Fruit fly (Drosophila melanogaster) whole organism, pupa: ENCODE measurements around the gene CG10053.

Experiments used
- CG10348 ChIP-seq: fragments of 200-800 bp; sonication (Bioruptor generic); IDR thresholded peaks from 2 replicates; pipeline ENCODE4 v1.3.6; 2022; ENCODE audit warnings: missing biosample characterization, missing genetic modification characterization
- CG12605 ChIP-seq: fragments of 200-800 bp; sonication (Bioruptor generic); IDR thresholded peaks from 2 replicates; pipeline ENCODE4 v1.3.6; 2022; ENCODE audit warnings: missing biosample characterization, missing genetic modification characterization
- CG13204 ChIP-seq: fragments of 200-800 bp; sonication (Bioruptor generic); optimal IDR thresholded peaks from 2 replicates; lab custom pipeline; 2018; ENCODE audit warnings: missing biosample characterization, mild to moderate bottlenecking, missing genetic modification characterization, moderate library complexity
- CG14655 ChIP-seq: fragments of 200-800 bp; sonication (Bioruptor generic); optimal IDR thresholded peaks from 3 replicates; lab custom pipeline; 2017; ENCODE audit warnings: mild to moderate bottlenecking, missing biosample characterization, missing genetic modification reagents, missing genetic modification characterization
- CG15710 ChIP-seq: fragments of 200-800 bp; sonication (Bioruptor generic); optimal IDR thresholded peaks from 2 replicates; lab custom pipeline; 2018; ENCODE audit warnings: missing biosample characterization, mild to moderate bottlenecking, missing genetic modification characterization, moderate library complexity
- CG17806 ChIP-seq: fragments of 200-800 bp; sonication (Bioruptor generic); optimal IDR thresholded peaks from 2 replicates; lab custom pipeline; 2018; ENCODE audit warnings: missing biosample characterization, mild to moderate bottlenecking, missing genetic modification characterization, moderate library complexity
- CG32121 ChIP-seq: fragments of 200-800 bp; sonication (Bioruptor generic); IDR thresholded peaks from 2 replicates; pipeline ENCODE4 v1.3.6; 2022; ENCODE audit warnings: missing biosample characterization, missing genetic modification characterization
- CG34367 ChIP-seq: fragments of 200-800 bp; sonication (Bioruptor generic); optimal IDR thresholded peaks from 2 replicates; lab custom pipeline; 2018; ENCODE audit warnings: missing biosample characterization, mild to moderate bottlenecking, missing genetic modification characterization
- CG4496 ChIP-seq: fragments of 200-800 bp; sonication (Bioruptor generic); IDR thresholded peaks from 3 replicates; pipeline ENCODE4 v1.3.6; 2022; ENCODE audit warnings: missing biosample characterization, missing genetic modification characterization
- CG8159 ChIP-seq: fragments of 200-800 bp; sonication (Bioruptor generic); optimal IDR thresholded peaks from 3 replicates; lab custom pipeline; 2018; ENCODE audit warnings: missing biosample characterization, mild to moderate bottlenecking, missing genetic modification characterization, moderate library complexity
- CG8301 ChIP-seq: fragments of 200-800 bp; sonication (Bioruptor generic); optimal IDR thresholded peaks from 2 replicates; lab custom pipeline; 2018; ENCODE audit warnings: missing biosample characterization, mild to moderate bottlenecking, missing genetic modification characterization
- CG9948 ChIP-seq: fragments of 200-800 bp; sonication (Bioruptor generic); optimal IDR thresholded peaks from 2 replicates; lab custom pipeline; 2018; ENCODE audit warnings: missing biosample characterization, mild to moderate bottlenecking, missing genetic modification characterization, moderate library complexity
- D1 ChIP-seq: fragments of 200-800 bp; sonication (Bioruptor generic); optimal IDR thresholded peaks from 2 replicates; lab custom pipeline; 2018; ENCODE audit warnings: missing biosample characterization, mild to moderate bottlenecking, missing genetic modification characterization, moderate library complexity
- EcR ChIP-seq: fragments of 200-800 bp; sonication (Bioruptor generic); optimal IDR thresholded peaks from 3 replicates; lab custom pipeline; 2019; ENCODE audit warnings: missing biosample characterization, missing genetic modification characterization, mild to moderate bottlenecking, moderate library complexity, missing genetic modification reagents
- Ets98B ChIP-seq: fragments of 200-800 bp; sonication (Bioruptor generic); IDR thresholded peaks from 2 replicates; pipeline ENCODE4 v1.3.6; 2022; ENCODE audit warnings: missing biosample characterization, missing genetic modification characterization
- Pif1A ChIP-seq: fragments of 200-800 bp; sonication (Bioruptor generic); optimal IDR thresholded peaks from 3 replicates; lab custom pipeline; 2016; ENCODE audit warnings: missing biosample characterization, missing genetic modification characterization
- Pif1B ChIP-seq: fragments of 200-800 bp; sonication (Bioruptor generic); optimal IDR thresholded peaks from 3 replicates; lab custom pipeline; 2016; ENCODE audit warnings: missing biosample characterization, missing genetic modification characterization
- Snoo ChIP-seq: fragments of 200-800 bp; sonication (Bioruptor generic); optimal IDR thresholded peaks from 3 replicates; lab custom pipeline; 2017; ENCODE audit warnings: missing biosample characterization, mild to moderate bottlenecking, missing genetic modification characterization, inconsistent platforms
- fd96Ca ChIP-seq: fragments of 200-800 bp; sonication (Bioruptor generic); IDR thresholded peaks from 3 replicates; pipeline ENCODE4 v1.3.6; 2022; ENCODE audit warnings: missing biosample characterization, missing genetic modification characterization
- gl ChIP-seq: fragments of 200-800 bp; sonication (Bioruptor generic); optimal IDR thresholded peaks from 2 replicates; lab custom pipeline; 2018; ENCODE audit warnings: missing biosample characterization, mild to moderate bottlenecking, missing genetic modification characterization
- rn ChIP-seq: fragments of 200-800 bp; sonication (Bioruptor generic); IDR thresholded peaks from 2 replicates; pipeline ENCODE4 v1.3.6; 2022; ENCODE audit warnings: missing biosample characterization, missing genetic modification characterization

The CG10053 gene

dm6 chr3R:7274973-7275525 lies 28.2 kb downstream of the CG10053 start:
- TF ChIP-seq Pif1A (no peak), CG8159 (no peak), CG34367 (tag; lab: Kevin White, UChicago) (no peak), CG17806 (tag; lab: Kevin White, UChicago) (no peak), Snoo (tag; lab: Kevin White, UChicago) (no peak), CG32121 (GFP tag; lab: Robert Waterston, UW) (no peak), fd96Ca (GFP tag; lab: Robert Waterston, UW) (no peak), Pif1B (no peak), CG9948 (tag; lab: Kevin White, UChicago) (no peak), gl (tag; lab: Kevin White, UChicago) (no peak), CG4496 (GFP tag; lab: Robert Waterston, UW) (no peak), Ets98B (GFP tag; lab: Robert Waterston, UW) (no peak), D1 (tag; lab: Kevin White, UChicago) (no peak), CG12605 (no peak), CG14655 (GFP tag; lab: Kevin White, UChicago) (no peak), CG13204 (GFP tag; lab: Kevin White, UChicago) (no peak), CG10348 (no peak)

dm6 chr3R:7276782-7277181 lies 29.9 kb downstream of the CG10053 start:
- TF ChIP-seq Ets98B (GFP tag; lab: Robert Waterston, UW) (no peak), CG14655 (GFP tag; lab: Kevin White, UChicago) (no peak)

- TF ChIP-seq EcR (GFP tag; lab: Kevin White, UChicago) (no peak), CG14655 (GFP tag; lab: Kevin White, UChicago) (peak; percentile 22), D1 (tag; lab: Kevin White, UChicago) (no peak), CG9948 (tag; lab: Kevin White, UChicago) (no peak), CG4496 (GFP tag; lab: Robert Waterston, UW) (peak; percentile 53; the same call in 1 of the 3 replicates), CG32121 (GFP tag; lab: Robert Waterston, UW) (no peak), CG15710 (tag; lab: Kevin White, UChicago) (no peak), CG12605 (peak; percentile 28; the same call in 1 of the 2 replicates), fd96Ca (GFP tag; lab: Robert Waterston, UW) (0 out of 3 replicates have a peak, but pooled peaks have one; percentile 20), CG8159 (peak; percentile 1), rn (no peak; the same call in 1 of the 2 replicates), CG10348 (no peak), gl (tag; lab: Kevin White, UChicago) (no peak), Pif1A (no peak), CG13204 (GFP tag; lab: Kevin White, UChicago) (peak; percentile 26), Pif1B (no peak), Ets98B (GFP tag; lab: Robert Waterston, UW) (no peak), CG8301 (tag; lab: Kevin White, UChicago) (no peak), CG17806 (tag; lab: Kevin White, UChicago) (no peak), Snoo (tag; lab: Kevin White, UChicago) (no peak), CG34367 (tag; lab: Kevin White, UChicago) (no peak)
These were observed 35.5 kb downstream of the CG10053 start for dm6 chr3R:7282244-7282890.

- TF ChIP-seq CG10348 = no peak
- no peak for TF ChIP-seq CG8301 (tag; lab: Kevin White, UChicago)
- TF ChIP-seq gl (tag; lab: Kevin White, UChicago) = no peak
- no peak for TF ChIP-seq CG14655 (GFP tag; lab: Kevin White, UChicago)
- TF ChIP-seq Snoo (tag; lab: Kevin White, UChicago) = no peak
- TF ChIP-seq rn = no peak
- no peak for TF ChIP-seq fd96Ca (GFP tag; lab: Robert Waterston, UW)
- TF ChIP-seq Pif1A = no peak
- TF ChIP-seq Pif1B = no peak
- no peak for TF ChIP-seq EcR (GFP tag; lab: Kevin White, UChicago)
- TF ChIP-seq CG9948 (tag; lab: Kevin White, UChicago) = no peak
- TF ChIP-seq CG4496 (GFP tag; lab: Robert Waterston, UW) = no peak
These were observed 38.8 kb downstream of the CG10053 start, which contains the start of gene RacGAP84C for dm6 chr3R:7285662-7286061. RacGAP84C (plus strand) TSS chr3R:7285962.
